Worm (Caenorhabditis elegans): ENCODE results near the gene F47F2.3.
A peak's percentile ranks its signal among the peaks of the same experiment; 100 is the strongest.

DNA sequence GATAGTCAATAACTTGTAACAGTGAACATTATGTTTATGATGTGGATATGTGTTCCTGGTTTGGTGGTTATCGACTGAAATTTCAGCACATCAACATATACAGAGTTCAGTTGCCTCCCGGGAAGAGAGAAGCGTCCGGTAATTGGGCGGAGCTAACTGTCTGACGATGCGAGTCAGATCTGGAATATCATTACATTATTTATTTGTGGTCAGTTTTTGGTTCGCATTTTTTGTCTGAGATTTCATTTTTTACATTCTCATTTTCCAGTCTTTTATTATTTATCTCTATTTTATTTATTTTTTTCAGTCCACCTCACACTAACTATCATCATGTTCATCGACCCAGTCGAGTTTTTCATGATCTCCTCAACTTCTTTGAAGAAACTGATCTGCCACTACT lies 30.3 kb upstream of the F47F2.3 start, which contains the start of gene T22B2.1:
- TF ChIP-seq ceh-28 (tag; optimal IDR thresholded peaks at IDR 0.05): no peak
- TF ChIP-seq saeg-2 (GFP tag; IDR thresholded peaks at IDR 0.05): no peak
- no peak for TF ChIP-seq ama-1 (optimal IDR thresholded peaks at IDR 0.05)
- TF ChIP-seq aha-1 (tag): peak; percentile 74
- no peak for TF ChIP-seq mdl-1 (tag; optimal IDR thresholded peaks at IDR 0.05)
- no peak for TF ChIP-seq fkh-10 (GFP tag; optimal IDR thresholded peaks at IDR 0.05)
- no peak for TF ChIP-seq lim-7 (GFP tag; IDR thresholded peaks at IDR 0.05)
- no peak for TF ChIP-seq skn-1 (tag; optimal IDR thresholded peaks at IDR 0.05)
- no peak for TF ChIP-seq daf-16 (GFP tag; optimal IDR thresholded peaks at IDR 0.05)
- no peak for TF ChIP-seq daf-16 (tag; optimal IDR thresholded peaks at IDR 0.05)
- TF ChIP-seq ZK546.5 (tag; optimal IDR thresholded peaks at IDR 0.05): no peak
- TF ChIP-seq lsy-2 (tag; optimal IDR thresholded peaks at IDR 0.05): no peak
- TF ChIP-seq ces-1 (GFP tag; optimal IDR thresholded peaks at IDR 0.05): no peak
- TF ChIP-seq hlh-30 (tag; optimal IDR thresholded peaks at IDR 0.05; ENCODE audit: insufficient read depth): no peak

All from whole organism, L4 larva.